Worm (Caenorhabditis elegans) whole organism, L3 larva: ENCODE data around the gene K10H10.4.

Experiments used
- ZK546.5 ChIP-seq: sonication (generic microtip); optimal IDR thresholded peaks from 2 replicates; lab custom pipeline; 2017; ENCODE audit warnings: missing biosample characterization, missing genetic modification characterization
- aly-2 ChIP-seq: fragments of 150-350 bp; optimal IDR thresholded peaks from 2 replicates; lab custom pipeline; 2014; ENCODE audit warnings: missing biosample characterization, missing genetic modification characterization
- ama-1 ChIP-seq: fragments of 150-350 bp; optimal IDR thresholded peaks from 2 replicates; lab custom pipeline; 2018
- lin-15B ChIP-seq: fragments of 150-350 bp; optimal IDR thresholded peaks from 2 replicates; lab custom pipeline; 2014; ENCODE audit warnings: missing biosample characterization, missing genetic modification characterization
- mdl-1 ChIP-seq: fragments of 150-350 bp; optimal IDR thresholded peaks from 2 replicates; lab custom pipeline; 2014; ENCODE audit warnings: missing biosample characterization, missing genetic modification characterization
- nhr-237 ChIP-seq: fragments of 150-350 bp; optimal IDR thresholded peaks from 2 replicates; lab custom pipeline; 2014; ENCODE audit warnings: missing biosample characterization, missing genetic modification characterization
- nhr-25 ChIP-seq: sonication (generic microtip); optimal IDR thresholded peaks from 2 replicates; lab custom pipeline; 2017; ENCODE audit warnings: missing biosample characterization, missing genetic modification characterization
- pqm-1 ChIP-seq: fragments of 150-350 bp; optimal IDR thresholded peaks from 2 replicates; lab custom pipeline; 2017; ENCODE audit warnings: missing biosample characterization, missing genetic modification characterization, inconsistent platforms
- skn-1 ChIP-seq: fragments of 150-350 bp; optimal IDR thresholded peaks from 2 replicates; lab custom pipeline; 2014; ENCODE audit warnings: missing biosample characterization, missing genetic modification characterization
- snpc-4 ChIP-seq: fragments of 150-350 bp; optimal IDR thresholded peaks from 2 replicates; lab custom pipeline; 2014; ENCODE audit warnings: missing biosample characterization, missing genetic modification characterization
- unc-62 ChIP-seq: fragments of 150-350 bp; sonication (generic microtip); optimal IDR thresholded peaks from 4 replicates; lab custom pipeline; 2014; ENCODE audit warnings: missing biosample characterization, missing genetic modification reagents, missing genetic modification characterization
- zag-1 ChIP-seq: fragments of 150-350 bp; optimal IDR thresholded peaks from 2 replicates; lab custom pipeline; 2014; ENCODE audit warnings: missing biosample characterization, missing genetic modification characterization

DNA sequence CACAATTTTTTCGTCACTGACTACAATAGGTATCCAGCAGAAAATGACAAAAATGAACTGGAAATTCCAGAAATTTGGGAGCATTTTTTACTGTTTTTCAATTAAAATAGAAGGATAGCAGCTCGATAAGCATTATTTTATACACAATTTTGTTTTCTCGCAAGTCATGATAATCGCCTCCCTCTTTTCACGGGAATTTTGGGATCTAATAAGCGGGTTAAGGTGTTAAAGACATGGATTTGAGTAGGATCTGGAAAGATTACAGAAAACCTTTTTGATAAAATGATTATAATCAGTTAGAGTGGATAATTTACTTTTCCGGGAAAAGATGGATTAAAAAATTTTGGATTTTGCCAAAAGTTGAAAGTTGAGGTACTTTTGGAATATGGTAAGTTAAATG, 48.5 kb downstream of the K10H10.4 start, which contains the start of gene gcy-29:
- TF ChIP-seq ama-1 (no peak), aly-2 (tag; lab: Kevin White, UChicago) (no peak), nhr-25 (tag; lab: Kevin White, UChicago) (no peak), mdl-1 (tag; lab: Kevin White, UChicago) (no peak), snpc-4 (no peak), unc-62 (GFP tag; lab: Kevin White, UChicago) (no peak), ZK546.5 (tag; lab: Kevin White, UChicago) (no peak), skn-1 (tag; lab: Kevin White, UChicago) (no peak), nhr-237 (no peak), lin-15B (no peak), zag-1 (tag; lab: Kevin White, UChicago) (no peak), pqm-1 (tag; lab: Kevin White, UChicago) (no peak)
